Worm (Caenorhabditis elegans) whole organism, L2 larva: Measurements from ENCODE around the gene prx-14.
"Not testable (repeated sequence)": the region's sequence is repeated elsewhere in the genome, so short reads cannot be mapped to it uniquely, and the experiment has no call there.

Source experiments
- C34F6.9 ChIP-seq: fragments of 150-350 bp; optimal IDR thresholded peaks from 2 replicates; lab custom pipeline; 2014; ENCODE audit warnings: missing biosample characterization, missing genetic modification characterization
- F13H6.1 ChIP-seq: sonication (generic microtip); optimal IDR thresholded peaks from 2 replicates; lab custom pipeline; 2016; ENCODE audit warnings: missing genetic modification characterization, missing compliant biosample characterization
- R02D3.7 ChIP-seq: fragments of 150-350 bp; optimal IDR thresholded peaks from 2 replicates; lab custom pipeline; 2014; ENCODE audit warnings: missing biosample characterization, missing genetic modification characterization
- ZK546.5 ChIP-seq: sonication (generic microtip); optimal IDR thresholded peaks from 2 replicates; lab custom pipeline; 2017; ENCODE audit warnings: missing biosample characterization, missing genetic modification characterization
- alr-1 ChIP-seq: fragments of 150-350 bp; optimal IDR thresholded peaks from 2 replicates; lab custom pipeline; 2014; ENCODE audit warnings: missing biosample characterization, missing genetic modification characterization
- ama-1 ChIP-seq: fragments of 150-350 bp; optimal IDR thresholded peaks from 2 replicates; lab custom pipeline; 2018; ENCODE audit warnings: inconsistent platforms
- blmp-1 ChIP-seq: sonication (generic microtip); optimal IDR thresholded peaks from 2 replicates; lab custom pipeline; 2017; ENCODE audit warnings: missing genetic modification characterization, mild to moderate bottlenecking, missing compliant biosample characterization, antibody characterized with exemption, moderate library complexity; ENCODE audit not compliant: insufficient read depth
- ceh-16 ChIP-seq: fragments of 150-350 bp; optimal IDR thresholded peaks from 2 replicates; lab custom pipeline; 2014; ENCODE audit warnings: missing biosample characterization, missing genetic modification characterization
- dmd-4 ChIP-seq: sonication (generic microtip); optimal IDR thresholded peaks from 2 replicates; lab custom pipeline; 2017; ENCODE audit warnings: missing biosample characterization, missing genetic modification characterization
- elt-1 ChIP-seq: fragments of 150-350 bp; optimal IDR thresholded peaks from 2 replicates; lab custom pipeline; 2014; ENCODE audit warnings: missing biosample characterization, missing genetic modification characterization
- elt-3 ChIP-seq: sonication (generic microtip); optimal IDR thresholded peaks from 2 replicates; lab custom pipeline; 2017; ENCODE audit warnings: missing biosample characterization, missing genetic modification characterization
- fos-1 ChIP-seq: fragments of 150-350 bp; optimal IDR thresholded peaks from 2 replicates; lab custom pipeline; 2014; ENCODE audit warnings: missing biosample characterization, missing genetic modification characterization
- lin-11 ChIP-seq: fragments of 150-350 bp; sonication (generic microtip); optimal IDR thresholded peaks from 2 replicates; lab custom pipeline; 2014; ENCODE audit warnings: missing biosample characterization, missing genetic modification characterization, inconsistent platforms, mixed read lengths
- lin-13 ChIP-seq: fragments of 150-350 bp; optimal IDR thresholded peaks from 2 replicates; lab custom pipeline; 2014; ENCODE audit warnings: missing biosample characterization, missing genetic modification reagents, missing genetic modification characterization
- lin-39 ChIP-seq: fragments of 150-350 bp; optimal IDR thresholded peaks from 2 replicates; lab custom pipeline; 2014; ENCODE audit warnings: missing biosample characterization, missing genetic modification reagents, missing genetic modification characterization
- lsy-2 ChIP-seq, 2 experiments: fragments of 150-350 bp in 1 of 2; sonication (generic microtip) in 1 of 2; optimal IDR thresholded peaks; 2 replicates each; lab custom pipeline; 2014 to 2017; ENCODE audit warnings: missing biosample characterization in 2 of 2, missing genetic modification characterization in 2 of 2
- mab-5 ChIP-seq: fragments of 150-350 bp; optimal IDR thresholded peaks from 2 replicates; lab custom pipeline; 2014; ENCODE audit warnings: missing biosample characterization, missing genetic modification characterization
- mbf-1 ChIP-seq: sonication (generic microtip); optimal IDR thresholded peaks from 2 replicates; lab custom pipeline; 2017; ENCODE audit warnings: missing biosample characterization, missing genetic modification characterization
- mdl-1 ChIP-seq, 2 experiments: fragments of 150-350 bp in 1 of 2; sonication (generic microtip) in 1 of 2; optimal IDR thresholded peaks; 2 replicates each; lab custom pipeline; 2017; ENCODE audit warnings: missing biosample characterization in 2 of 2, missing genetic modification characterization in 2 of 2
- nhr-10 ChIP-seq: sonication (generic microtip); optimal IDR thresholded peaks from 2 replicates; lab custom pipeline; 2017; ENCODE audit warnings: missing biosample characterization, missing genetic modification characterization
- nhr-12 ChIP-seq: fragments of 150-350 bp; optimal IDR thresholded peaks from 2 replicates; lab custom pipeline; 2014; ENCODE audit warnings: missing biosample characterization, missing genetic modification characterization
- nhr-129 ChIP-seq: fragments of 150-350 bp; optimal IDR thresholded peaks from 2 replicates; lab custom pipeline; 2014; ENCODE audit warnings: missing biosample characterization, missing genetic modification characterization
- nhr-21 ChIP-seq: fragments of 150-350 bp; optimal IDR thresholded peaks from 2 replicates; lab custom pipeline; 2014; ENCODE audit warnings: missing biosample characterization, missing genetic modification characterization
- nhr-23 ChIP-seq: fragments of 150-350 bp; optimal IDR thresholded peaks from 2 replicates; lab custom pipeline; 2014; ENCODE audit warnings: missing biosample characterization, missing genetic modification reagents, missing genetic modification characterization
- nhr-237 ChIP-seq: fragments of 150-350 bp; optimal IDR thresholded peaks from 2 replicates; lab custom pipeline; 2014; ENCODE audit warnings: missing biosample characterization, missing genetic modification characterization
- nhr-25 ChIP-seq: fragments of 150-350 bp; sonication (generic microtip); optimal IDR thresholded peaks from 3 replicates; lab custom pipeline; 2014; ENCODE audit warnings: missing biosample characterization, missing genetic modification characterization
- nhr-6 ChIP-seq: fragments of 150-350 bp; optimal IDR thresholded peaks from 2 replicates; lab custom pipeline; 2014; ENCODE audit warnings: missing biosample characterization, missing genetic modification characterization
- sem-4 ChIP-seq: fragments of 150-350 bp; optimal IDR thresholded peaks from 2 replicates; lab custom pipeline; 2014; ENCODE audit warnings: missing biosample characterization, missing genetic modification reagents, missing genetic modification characterization
- skn-1 ChIP-seq: sonication (generic microtip); optimal IDR thresholded peaks from 2 replicates; lab custom pipeline; 2017; ENCODE audit warnings: missing biosample characterization, missing genetic modification characterization
- snpc-4 ChIP-seq: fragments of 150-350 bp; optimal IDR thresholded peaks from 2 replicates; lab custom pipeline; 2014; ENCODE audit warnings: missing biosample characterization, missing genetic modification characterization
- unc-39 ChIP-seq: fragments of 150-350 bp; optimal IDR thresholded peaks from 2 replicates; lab custom pipeline; 2014; ENCODE audit warnings: missing biosample characterization, missing genetic modification characterization
- unc-55 ChIP-seq: fragments of 150-350 bp; sonication (generic microtip); optimal IDR thresholded peaks from 3 replicates; lab custom pipeline; 2014; ENCODE audit warnings: missing biosample characterization, missing genetic modification reagents, missing genetic modification characterization
- zag-1 ChIP-seq: fragments of 150-350 bp; optimal IDR thresholded peaks from 2 replicates; lab custom pipeline; 2014; ENCODE audit warnings: missing biosample characterization, missing genetic modification characterization
- ztf-1 ChIP-seq: fragments of 200-800 bp; sonication (Bioruptor generic); conservative IDR thresholded peaks from 2 replicates; pipeline ENCODE4 v1.3.6; 2022; ENCODE audit warnings: missing genetic modification characterization, missing compliant biosample characterization
- ztf-11 ChIP-seq: sonication (generic microtip); optimal IDR thresholded peaks from 2 replicates; lab custom pipeline; 2017; ENCODE audit warnings: missing biosample characterization, missing genetic modification characterization

prx-14 gene

ce11 chrIV:11150844-11151243, 32.1 kb upstream of the prx-14 start, which contains the start of gene C08F8.2:
TSS of gene C08F8.2 (plus strand) at chrIV:11150997.
- TF ChIP-seq unc-39 (tag; lab: Kevin White, UChicago) (no peak), dmd-4 (no peak), sem-4 (tag; lab: Kevin White, UChicago) (no peak), nhr-129 (tag; lab: Kevin White, UChicago) (no peak), ama-1 (lab: Kevin White, UChicago) (peak; percentile 1), mab-5 (no peak), nhr-6 (no peak), mbf-1 (tag; lab: Kevin White, UChicago) (no peak), unc-55 (GFP tag; lab: Kevin White, UChicago) (no peak), elt-3 (tag; lab: Kevin White, UChicago) (no peak), lsy-2 (tag; optimal IDR thresholded peaks at IDR 0.05; lab: Kevin White, UChicago) (peak in 1 of 2 experiments; percentile 37), mdl-1 (tag; optimal IDR thresholded peaks at IDR 0.05; lab: Kevin White, UChicago) (no peak), ztf-11 (tag; lab: Kevin White, UChicago) (no peak), blmp-1 (no peak), nhr-237 (tag; lab: Kevin White, UChicago) (no peak), zag-1 (no peak), skn-1 (tag; lab: Kevin White, UChicago) (no peak), alr-1 (tag; lab: Kevin White, UChicago) (no peak)
- TF ChIP-seq, all 48 proteins: peak for 2

DNA sequence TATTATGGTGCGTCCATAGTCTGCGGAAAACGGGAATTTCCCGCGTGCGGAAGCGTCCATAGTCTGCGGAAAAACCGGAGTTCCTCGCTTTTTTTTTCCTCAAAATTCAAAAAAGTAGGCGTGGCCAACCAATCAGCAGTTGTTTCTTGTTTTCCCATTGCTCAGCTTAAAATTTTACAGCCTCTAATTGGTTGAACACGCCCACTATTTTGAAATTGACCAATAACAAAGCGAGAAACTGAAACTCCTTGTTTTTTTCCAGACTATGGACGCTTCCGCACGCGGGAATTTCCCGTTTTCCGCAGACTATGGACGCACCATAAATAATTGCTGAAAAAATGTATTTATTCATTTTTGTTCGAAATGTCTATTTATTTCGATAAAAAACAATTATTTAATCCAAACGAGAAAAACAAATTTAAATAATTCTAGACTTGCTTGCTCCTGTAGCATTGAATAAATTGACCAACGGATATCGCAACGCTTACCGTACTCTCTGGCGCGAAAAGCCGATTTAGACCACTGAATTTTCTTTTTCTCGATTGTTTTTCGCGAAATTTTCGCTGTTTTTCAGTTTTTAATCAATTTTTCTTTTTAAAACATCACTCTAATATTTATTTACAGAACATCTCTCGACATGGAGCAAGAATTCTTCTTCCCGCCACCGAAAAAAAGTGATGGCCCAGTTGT, 28.4 kb upstream of the prx-14 start, which contains the start of gene C08F8.3:
Gene C08F8.3, plus strand, starts transcription at position 620 of the 690 bp plus-strand sequence.
- not testable (repeated sequence) for TF ChIP-seq sem-4 (tag; lab: Kevin White, UChicago); dmd-4; R02D3.7 (tag; lab: Kevin White, UChicago)

DNA sequence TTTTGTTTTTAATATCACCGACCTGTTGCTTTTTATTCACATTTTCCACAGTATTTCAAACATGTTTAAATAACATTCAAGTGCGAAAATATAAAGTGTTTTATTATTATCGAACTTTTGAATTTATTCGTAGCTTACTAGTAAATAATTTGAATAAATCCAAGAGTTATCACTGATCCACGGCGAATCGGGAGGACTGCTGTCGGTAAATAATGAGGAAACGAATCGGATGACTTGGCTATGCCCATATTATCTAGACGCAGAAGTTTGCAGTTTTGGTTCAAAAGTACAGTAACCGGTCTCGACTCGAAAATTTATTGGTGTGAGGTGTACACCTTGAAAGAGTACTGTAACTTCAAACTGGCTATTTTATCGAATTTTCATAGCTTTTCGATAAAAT, 26.4 kb upstream of the prx-14 start:
- TF ChIP-seq snpc-4 (no peak), ztf-1 (GFP tag; lab: Robert Waterston, UW) (no peak), ztf-11 (tag; lab: Kevin White, UChicago) (no peak), nhr-12 (tag; lab: Kevin White, UChicago) (no peak), ZK546.5 (tag; lab: Kevin White, UChicago) (no peak), F13H6.1 (no peak), nhr-6 (no peak), dmd-4 (no peak), nhr-25 (tag; lab: Kevin White, UChicago) (no peak), lsy-2 (tag; optimal IDR thresholded peaks at IDR 0.05; lab: Kevin White, UChicago) (no peak), nhr-21 (tag; lab: Kevin White, UChicago) (no peak), ceh-16 (tag; lab: Kevin White, UChicago) (no peak), nhr-10 (no peak), nhr-23 (no peak), lin-13 (no peak), elt-1 (tag; lab: Kevin White, UChicago) (no peak), C34F6.9 (tag; lab: Kevin White, UChicago) (no peak)

DNA sequence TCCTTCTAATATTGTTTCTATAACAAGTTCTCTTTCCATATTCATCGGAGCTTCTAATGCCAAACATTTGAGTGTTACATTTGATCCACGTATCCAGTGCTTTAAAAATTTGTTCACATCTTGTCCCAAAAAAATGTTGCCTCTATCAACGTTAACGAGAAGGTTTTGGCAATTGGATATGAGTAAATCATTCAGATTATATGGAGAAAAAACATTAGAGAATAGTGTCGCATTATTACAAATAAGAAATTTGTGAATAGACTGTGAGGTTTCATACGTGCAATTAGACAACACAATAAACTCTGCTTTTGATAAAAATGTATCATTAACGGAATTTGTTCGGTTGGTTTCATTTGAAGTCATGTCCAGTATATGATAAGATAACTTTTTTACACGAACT, 23.0 kb upstream of the prx-14 start, which contains the start of gene mboa-4:
Gene mboa-4, minus strand, starts transcription at position 101 of the 400 bp plus-strand sequence.
- TF ChIP-seq skn-1 (tag; lab: Kevin White, UChicago), result no peak
- no peak for TF ChIP-seq nhr-6
- TF ChIP-seq snpc-4, result no peak
- no peak for TF ChIP-seq nhr-25 (tag; lab: Kevin White, UChicago)
- no peak for TF ChIP-seq R02D3.7 (tag; lab: Kevin White, UChicago)
- TF ChIP-seq ztf-11 (tag; lab: Kevin White, UChicago), result no peak
- TF ChIP-seq lin-11 (tag; lab: Kevin White, UChicago), result no peak
- no peak for TF ChIP-seq dmd-4
- TF ChIP-seq ceh-16 (tag; lab: Kevin White, UChicago), result no peak
- TF ChIP-seq fos-1 (tag; lab: Kevin White, UChicago), result no peak
- TF ChIP-seq lin-39 (tag; lab: Kevin White, UChicago), result no peak
- no peak for TF ChIP-seq mab-5
- no peak for TF ChIP-seq unc-39 (tag; lab: Kevin White, UChicago)
- no peak for TF ChIP-seq ZK546.5 (tag; lab: Kevin White, UChicago)
- no peak for TF ChIP-seq nhr-12 (tag; lab: Kevin White, UChicago)
- TF ChIP-seq, all 48 proteins: peak for 0
